Fruit fly (Drosophila melanogaster): ENCODE data around the gene COX7AL.

DNA sequence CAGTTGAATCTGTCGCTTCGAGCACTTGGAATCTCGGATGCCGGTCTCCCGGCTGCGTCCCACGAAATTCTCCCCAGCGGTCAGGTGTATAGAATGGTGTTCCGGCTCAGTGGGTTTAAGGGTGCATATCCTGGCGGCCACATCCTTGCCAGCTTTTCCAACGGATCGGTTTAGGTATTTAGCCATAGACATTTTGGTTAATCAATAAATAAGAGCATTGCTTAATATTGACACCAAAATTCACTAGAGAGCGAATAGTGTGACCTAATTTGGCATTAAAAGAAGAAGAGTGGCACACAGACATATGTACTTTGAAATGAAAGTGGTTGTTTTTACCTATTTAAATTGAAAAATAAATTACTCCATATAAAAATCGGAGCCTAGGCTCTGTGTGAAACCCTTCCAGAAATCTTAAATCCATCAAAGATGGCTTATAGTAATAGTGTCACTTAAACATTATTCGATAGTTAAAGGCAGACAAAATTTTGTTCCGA, at the start of gene COX7AL, which contains the start of gene PNKP:
- TF ChIP-seq Smox (GFP tag; optimal IDR thresholded peaks at IDR 0.05) (no peak), lz (GFP tag; optimal IDR thresholded peaks at IDR 0.05) (no peak), CG7368 (GFP tag; optimal IDR thresholded peaks at IDR 0.05) (no peak), fd85E (GFP tag; optimal IDR thresholded peaks at IDR 0.05) (no peak), Sox102F (GFP tag; optimal IDR thresholded peaks at IDR 0.05) (no peak), Hr39 (GFP tag; optimal IDR thresholded peaks at IDR 0.05) (no peak), CG6163 (GFP tag; IDR thresholded peaks at IDR 0.05) (no peak), Hr4 (GFP tag; optimal IDR thresholded peaks at IDR 0.05) (no peak), Met (GFP tag; optimal IDR thresholded peaks at IDR 0.05) (no peak)
